Worm (Caenorhabditis elegans): ENCODE data around the gene K08E7.5.

K08E7.5 gene

DNA sequence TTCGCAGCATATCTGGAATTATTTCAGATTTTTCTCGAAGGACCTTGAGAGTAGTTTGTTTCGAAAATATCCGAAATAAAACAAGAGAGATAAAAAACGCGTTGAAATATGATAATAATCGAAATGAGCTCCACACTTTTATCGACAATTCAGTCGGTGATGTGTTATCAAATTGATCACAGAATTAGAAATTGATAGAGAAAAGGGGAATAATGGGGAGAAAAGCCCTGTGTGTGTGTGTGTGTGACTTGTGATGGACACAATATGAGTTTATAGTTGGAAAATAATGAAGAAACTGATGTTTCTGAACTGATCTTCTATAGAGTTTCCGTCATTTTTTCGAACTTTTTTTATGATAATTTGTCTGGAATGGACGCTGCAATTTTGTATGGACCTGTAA, 26.0 kb downstream of the K08E7.5 start, which contains the start of gene pgp-1:
Gene pgp-1, minus strand, starts transcription at position 12 of the 400 bp plus-strand sequence.
- TF ChIP-seq mep-1 (tag; optimal IDR thresholded peaks at IDR 0.05) (no peak), ceh-83 (GFP tag; optimal IDR thresholded peaks at IDR 0.05) (no peak), drap-1 (GFP tag; optimal IDR thresholded peaks at IDR 0.05) (no peak), mls-2 (tag; optimal IDR thresholded peaks at IDR 0.05) (no peak), lin-13 (tag; optimal IDR thresholded peaks at IDR 0.05) (no peak), blmp-1 (tag; optimal IDR thresholded peaks at IDR 0.05) (no peak), ztf-11 (tag; optimal IDR thresholded peaks at IDR 0.05) (no peak), ham-2 (GFP tag; optimal IDR thresholded peaks at IDR 0.05) (no peak), snpc-4 (tag; optimal IDR thresholded peaks at IDR 0.05) (no peak), hlh-1 (tag; optimal IDR thresholded peaks at IDR 0.05) (no peak), nhr-2 (tag; optimal IDR thresholded peaks at IDR 0.05) (no peak), sptf-1 (tag; optimal IDR thresholded peaks at IDR 0.05) (no peak), cnd-1 (tag; optimal IDR thresholded peaks at IDR 0.05) (no peak), ceh-43 (GFP tag; optimal IDR thresholded peaks at IDR 0.05) (no peak), nhr-12 (tag; optimal IDR thresholded peaks at IDR 0.05) (no peak), mab-5 (tag; optimal IDR thresholded peaks at IDR 0.05) (no peak), lsy-2 (tag; optimal IDR thresholded peaks at IDR 0.05) (no peak)

DNA sequence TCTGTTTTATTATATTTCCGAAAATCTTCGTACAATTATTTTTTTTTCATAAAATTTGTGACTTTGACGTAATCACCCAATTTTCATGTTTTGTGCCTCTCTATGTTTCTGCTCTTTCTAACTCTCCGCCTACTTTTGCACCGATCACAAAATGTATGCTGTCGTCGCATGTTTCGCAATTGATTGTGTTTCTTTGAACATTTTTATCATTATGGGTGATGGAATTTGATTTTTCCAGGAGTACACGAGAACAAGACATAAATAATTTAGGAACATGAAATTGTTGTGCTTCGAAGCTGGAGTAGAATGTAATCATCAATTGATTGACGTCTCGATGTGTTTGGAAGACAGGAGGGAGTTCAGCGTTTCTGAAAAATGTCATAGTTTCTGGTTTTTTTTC, 27.8 kb downstream of the K08E7.5 start:
- no peak for TF ChIP-seq unc-120 (tag; optimal IDR thresholded peaks at IDR 0.05; ENCODE audit: poor library complexity, severe bottlenecking)
- no peak for TF ChIP-seq ces-1 (GFP tag; optimal IDR thresholded peaks at IDR 0.05)
- TF ChIP-seq nhr-237 (tag; optimal IDR thresholded peaks at IDR 0.05) = no peak
- TF ChIP-seq elt-1 (tag; optimal IDR thresholded peaks at IDR 0.05; ENCODE audit: borderline replicate concordance, insufficient read depth) = no peak
- no peak for TF ChIP-seq nhr-2 (tag; optimal IDR thresholded peaks at IDR 0.05)
- no peak for TF ChIP-seq sptf-1 (tag; optimal IDR thresholded peaks at IDR 0.05)
- TF ChIP-seq nhr-76 (tag; optimal IDR thresholded peaks at IDR 0.05) = no peak

DNA sequence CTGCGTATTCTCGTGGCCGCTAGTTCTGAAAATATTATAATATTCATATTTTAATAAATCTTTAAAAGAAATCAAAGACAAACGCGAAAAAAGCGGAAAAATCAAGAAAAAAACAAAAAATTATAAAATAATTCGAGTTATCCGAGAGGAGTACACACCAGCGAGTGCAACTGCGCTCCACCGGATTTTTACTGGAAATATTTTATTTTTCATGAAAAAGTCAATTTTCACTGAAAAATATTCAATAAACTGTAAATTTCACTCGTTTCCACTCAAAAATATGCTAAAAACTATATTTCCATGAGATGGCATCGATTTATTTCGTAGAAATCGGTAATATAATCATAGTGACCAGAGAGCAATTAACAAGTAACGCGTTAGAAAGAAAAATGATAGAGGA, 32.2 kb downstream of the K08E7.5 start, which contains the start of gene Y55D9A.2:
Gene Y55D9A.2, minus strand, starts transcription at position 31 of the 400 bp plus-strand sequence.
- TF ChIP-seq sem-2 (GFP tag; optimal IDR thresholded peaks at IDR 0.05) = no peak
- peak; percentile 52 for TF ChIP-seq ces-1 (GFP tag; optimal IDR thresholded peaks at IDR 0.05)
- no peak for TF ChIP-seq snpc-4 (tag; optimal IDR thresholded peaks at IDR 0.05)
- no peak for TF ChIP-seq lsy-2 (tag; optimal IDR thresholded peaks at IDR 0.05)
- TF ChIP-seq mep-1 (tag; optimal IDR thresholded peaks at IDR 0.05) = no peak
- TF ChIP-seq unc-62 (GFP tag; optimal IDR thresholded peaks at IDR 0.05) = no peak
- TF ChIP-seq M03D4.4 (tag; optimal IDR thresholded peaks at IDR 0.05) = no peak
- TF ChIP-seq elt-1 (tag; optimal IDR thresholded peaks at IDR 0.05; ENCODE audit: borderline replicate concordance, insufficient read depth) = no peak
- peak; percentile 3 for TF ChIP-seq ceh-39 (tag; optimal IDR thresholded peaks at IDR 0.05)
- no peak for TF ChIP-seq unc-120 (tag; optimal IDR thresholded peaks at IDR 0.05; ENCODE audit: poor library complexity, severe bottlenecking)
- TF ChIP-seq tbx-8 (GFP tag; optimal IDR thresholded peaks at IDR 0.05) = no peak
- TF ChIP-seq mab-5 (tag; optimal IDR thresholded peaks at IDR 0.05) = no peak
- no peak for TF ChIP-seq nhr-28 (tag; optimal IDR thresholded peaks at IDR 0.05)
- TF ChIP-seq lin-13 (tag; optimal IDR thresholded peaks at IDR 0.05) = no peak
- no peak for TF ChIP-seq nhr-12 (tag; optimal IDR thresholded peaks at IDR 0.05)
- TF ChIP-seq sptf-1 (tag; optimal IDR thresholded peaks at IDR 0.05) = peak; percentile 2
- TF ChIP-seq elt-3 (tag; optimal IDR thresholded peaks at IDR 0.05) = no peak
- TF ChIP-seq flh-1 (GFP tag; optimal IDR thresholded peaks at IDR 0.05) = no peak

DNA sequence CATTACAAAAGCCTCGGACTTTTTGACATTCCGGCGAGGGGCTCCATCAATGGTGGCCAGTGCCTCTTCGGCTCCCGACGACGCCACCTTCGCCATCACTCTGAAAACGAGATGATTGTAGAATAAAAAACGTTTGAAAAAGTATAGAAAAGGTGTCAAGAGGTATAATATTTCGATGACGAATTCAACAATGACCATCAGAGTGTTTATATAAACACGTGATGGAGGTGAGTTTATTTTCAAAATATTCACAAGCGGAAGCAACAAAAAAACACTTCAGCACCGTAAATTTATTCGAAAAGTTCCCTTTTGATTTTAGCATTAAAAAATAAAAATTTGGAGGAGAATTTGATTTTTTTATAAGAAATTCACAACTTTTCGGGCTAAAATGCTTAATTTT, 41.5 kb downstream of the K08E7.5 start, which contains the start of gene efa-6:
Gene efa-6, minus strand, starts transcription at position 101 of the 400 bp plus-strand sequence.
- no peak for TF ChIP-seq unc-120 (tag; optimal IDR thresholded peaks at IDR 0.05; ENCODE audit: poor library complexity, severe bottlenecking)
- no peak for TF ChIP-seq M03D4.4 (tag; optimal IDR thresholded peaks at IDR 0.05)
- no peak for TF ChIP-seq hlh-1 (tag; optimal IDR thresholded peaks at IDR 0.05)
- no peak for TF ChIP-seq drap-1 (GFP tag; optimal IDR thresholded peaks at IDR 0.05)
- no peak for TF ChIP-seq ceh-39 (tag; optimal IDR thresholded peaks at IDR 0.05)
- TF ChIP-seq nhr-28 (tag; optimal IDR thresholded peaks at IDR 0.05) = no peak
- no peak for TF ChIP-seq pha-4 (tag; optimal IDR thresholded peaks at IDR 0.05)
- no peak for TF ChIP-seq blmp-1 (tag; optimal IDR thresholded peaks at IDR 0.05)
- TF ChIP-seq mep-1 (tag; optimal IDR thresholded peaks at IDR 0.05) = no peak
- no peak for TF ChIP-seq mab-5 (tag; optimal IDR thresholded peaks at IDR 0.05)
- no peak for TF ChIP-seq cnd-1 (tag; optimal IDR thresholded peaks at IDR 0.05)
